Worm (Caenorhabditis elegans) whole organism, young adult: Measurements from ENCODE around the gene K08E3.2.

ENCODE experiments used
- B0261.1 ChIP-seq: sonication (generic microtip); optimal IDR thresholded peaks from 2 replicates; lab custom pipeline; 2016; ENCODE audit warnings: mild to moderate bottlenecking, missing genetic modification characterization, moderate library complexity, missing compliant biosample characterization
- C17E4.6 ChIP-seq: fragments of 200-800 bp; sonication (Bioruptor generic); IDR thresholded peaks from 2 replicates; pipeline ENCODE4 v1.3.6; 2022; ENCODE audit warnings: missing genetic modification reagents, missing genetic modification characterization, missing compliant biosample characterization
- D2030.7 ChIP-seq: fragments of 200-800 bp; sonication (Bioruptor generic); IDR thresholded peaks from 2 replicates; pipeline ENCODE4 v1.3.6; 2022; ENCODE audit warnings: missing genetic modification reagents, missing genetic modification characterization, missing compliant biosample characterization
- F22D6.2 ChIP-seq: sonication (generic microtip); optimal IDR thresholded peaks from 2 replicates; lab custom pipeline; 2016; ENCODE audit warnings: mild to moderate bottlenecking, missing genetic modification characterization, missing compliant biosample characterization
- F49E8.2 ChIP-seq: sonication (generic microtip); optimal IDR thresholded peaks from 3 replicates; lab custom pipeline; 2017; ENCODE audit warnings: missing genetic modification characterization, mild to moderate bottlenecking, missing compliant biosample characterization, antibody characterized with exemption, moderate library complexity; ENCODE audit not compliant: insufficient read depth
- F52B5.7 ChIP-seq: sonication (generic microtip); optimal IDR thresholded peaks from 2 replicates; lab custom pipeline; 2016; ENCODE audit warnings: mild to moderate bottlenecking, missing genetic modification characterization, missing compliant biosample characterization
- F55B11.4 ChIP-seq: sonication (generic microtip); optimal IDR thresholded peaks from 2 replicates; lab custom pipeline; 2016; ENCODE audit warnings: missing compliant biosample characterization, missing genetic modification characterization, borderline replicate concordance; ENCODE audit not compliant: insufficient read depth
- Y67H2A.10 ChIP-seq: fragments of 200-800 bp; sonication (Bioruptor generic); conservative IDR thresholded peaks from 2 replicates; pipeline ENCODE4 v1.3.6; 2022; ENCODE audit warnings: missing genetic modification reagents, missing genetic modification characterization, missing compliant biosample characterization
- Y95B8A.8 ChIP-seq: fragments of 200-800 bp; sonication (Bioruptor generic); IDR thresholded peaks from 2 replicates; pipeline ENCODE4 v1.3.6; 2022; ENCODE audit warnings: missing genetic modification reagents, missing genetic modification characterization, missing compliant biosample characterization
- aptf-2 ChIP-seq: fragments of 200-800 bp; sonication (Bioruptor generic); conservative IDR thresholded peaks from 2 replicates; pipeline ENCODE4 v1.3.6; 2022; ENCODE audit warnings: missing genetic modification reagents, missing genetic modification characterization, missing compliant biosample characterization
- atf-7 ChIP-seq: sonication (generic microtip); optimal IDR thresholded peaks from 2 replicates; lab custom pipeline; 2017; ENCODE audit warnings: mild to moderate bottlenecking, missing genetic modification characterization, missing compliant biosample characterization
- attf-3 ChIP-seq: fragments of 200-800 bp; sonication (Bioruptor generic); conservative IDR thresholded peaks from 2 replicates; pipeline ENCODE4 v1.3.6; 2022; ENCODE audit warnings: missing genetic modification reagents, missing genetic modification characterization, missing compliant biosample characterization
- bed-1 ChIP-seq: fragments of 200-800 bp; sonication (Bioruptor generic); IDR thresholded peaks from 2 replicates; pipeline ENCODE4 v1.3.6; 2022; ENCODE audit warnings: missing genetic modification reagents, missing genetic modification characterization, missing compliant biosample characterization
- ccch-3 ChIP-seq: fragments of 200-800 bp; sonication (Bioruptor generic); optimal IDR thresholded peaks from 2 replicates; lab custom pipeline; 2018; ENCODE audit warnings: mild to moderate bottlenecking, missing genetic modification characterization, missing compliant biosample characterization
- cebp-1 ChIP-seq, 2 experiments: fragments of 200-800 bp in 1 of 2; sonication (Bioruptor generic) in 1 of 2; sonication (generic microtip) in 1 of 2; IDR thresholded peaks in 1 of 2; optimal IDR thresholded peaks in 1 of 2; 2 replicates each; pipeline versions ENCODE4 v1.3.6 to Lab custom; 2017 to 2022; ENCODE audit warnings: missing compliant biosample characterization in 2 of 2, missing genetic modification characterization in 2 of 2, mild to moderate bottlenecking in 1 of 2, missing genetic modification reagents in 1 of 2, moderate library complexity in 1 of 2
- cebp-2 ChIP-seq: fragments of 200-800 bp; sonication (Bioruptor generic); IDR thresholded peaks from 2 replicates; pipeline ENCODE4 v1.3.6; 2022; ENCODE audit warnings: missing genetic modification characterization, missing compliant biosample characterization
- ceh-27 ChIP-seq: fragments of 200-800 bp; sonication (Bioruptor generic); optimal IDR thresholded peaks from 2 replicates; lab custom pipeline; 2018; ENCODE audit warnings: mild to moderate bottlenecking, missing genetic modification characterization, moderate library complexity, missing compliant biosample characterization
- dox-1 ChIP-seq: fragments of 200-800 bp; sonication (Bioruptor generic); IDR thresholded peaks from 2 replicates; pipeline ENCODE4 v1.3.6; 2022; ENCODE audit warnings: missing genetic modification reagents, missing genetic modification characterization, missing compliant biosample characterization
- efl-1 ChIP-seq: fragments of 150-350 bp; optimal IDR thresholded peaks from 2 replicates; lab custom pipeline; 2014; ENCODE audit warnings: missing biosample characterization, missing genetic modification reagents, missing genetic modification characterization
- egl-18 ChIP-seq: fragments of 200-800 bp; sonication (Bioruptor generic); IDR thresholded peaks from 2 replicates; pipeline ENCODE4 v1.3.6; 2022; ENCODE audit warnings: missing genetic modification reagents, missing genetic modification characterization, missing compliant biosample characterization
- egl-44 ChIP-seq: fragments of 200-800 bp; sonication (Bioruptor generic); IDR thresholded peaks from 2 replicates; pipeline ENCODE4 v1.3.6; 2022; ENCODE audit warnings: missing genetic modification reagents, missing genetic modification characterization, missing compliant biosample characterization
- egrh-3 ChIP-seq: fragments of 200-800 bp; sonication (Bioruptor generic); IDR thresholded peaks from 2 replicates; pipeline ENCODE4 v1.3.6; 2022; ENCODE audit warnings: missing genetic modification reagents, missing genetic modification characterization, missing compliant biosample characterization
- ekl-4 ChIP-seq: fragments of 200-800 bp; sonication (Bioruptor generic); IDR thresholded peaks from 2 replicates; pipeline ENCODE4 v1.3.6; 2022; ENCODE audit warnings: missing genetic modification reagents, missing genetic modification characterization, missing compliant biosample characterization
- ets-4 ChIP-seq: fragments of 200-800 bp; sonication (Bioruptor generic); optimal IDR thresholded peaks from 2 replicates; lab custom pipeline; 2018; ENCODE audit warnings: mild to moderate bottlenecking, missing genetic modification characterization, missing compliant biosample characterization
- fkh-3 ChIP-seq: sonication (generic microtip); optimal IDR thresholded peaks from 2 replicates; lab custom pipeline; 2016; ENCODE audit warnings: mild to moderate bottlenecking, missing genetic modification characterization, missing compliant biosample characterization
- hlh-26 ChIP-seq: fragments of 200-800 bp; sonication (Bioruptor generic); conservative IDR thresholded peaks from 2 replicates; pipeline ENCODE4 v1.3.6; 2022; ENCODE audit warnings: missing genetic modification reagents, missing genetic modification characterization, missing compliant biosample characterization
- hmg-20 ChIP-seq: fragments of 200-800 bp; sonication (Bioruptor generic); IDR thresholded peaks from 2 replicates; pipeline ENCODE4 v1.3.6; 2022; ENCODE audit warnings: missing genetic modification reagents, missing genetic modification characterization, missing compliant biosample characterization
- hsf-1 ChIP-seq: fragments of 200-800 bp; sonication (Bioruptor generic); IDR thresholded peaks from 2 replicates; pipeline ENCODE4 v1.3.6; 2022; ENCODE audit warnings: missing genetic modification reagents, missing genetic modification characterization, missing compliant biosample characterization
- lag-1 ChIP-seq: fragments of 200-800 bp; sonication (Bioruptor generic); IDR thresholded peaks from 2 replicates; pipeline ENCODE4 v1.3.6; 2022; ENCODE audit warnings: missing genetic modification reagents, missing genetic modification characterization, missing compliant biosample characterization
- lin-35 ChIP-seq, 3 experiments: fragments of 150-350 bp in 2 of 3; sonication (generic microtip) in 1 of 3; optimal IDR thresholded peaks; 2 replicates each; lab custom pipeline; 2014 to 2018; ENCODE audit warnings: missing biosample characterization in 3 of 3, missing genetic modification characterization in 3 of 3, missing genetic modification reagents in 3 of 3
- lir-1 ChIP-seq: fragments of 200-800 bp; sonication (Bioruptor generic); conservative IDR thresholded peaks from 2 replicates; pipeline ENCODE4 v1.3.6; 2022; ENCODE audit warnings: missing genetic modification reagents, missing genetic modification characterization, missing compliant biosample characterization
- madf-10 ChIP-seq: sonication (generic microtip); optimal IDR thresholded peaks from 2 replicates; lab custom pipeline; 2016; ENCODE audit warnings: mild to moderate bottlenecking, missing genetic modification characterization, missing compliant biosample characterization
- madf-8 ChIP-seq: fragments of 200-800 bp; sonication (Bioruptor generic); conservative IDR thresholded peaks from 2 replicates; pipeline ENCODE4 v1.3.6; 2022; ENCODE audit warnings: missing genetic modification reagents, missing genetic modification characterization, missing compliant biosample characterization
- mel-28 ChIP-seq: sonication (generic microtip); optimal IDR thresholded peaks from 2 replicates; lab custom pipeline; 2016; ENCODE audit warnings: borderline replicate concordance, mild to moderate bottlenecking, missing genetic modification characterization, missing compliant biosample characterization
- nfya-2 ChIP-seq: fragments of 200-800 bp; sonication (Bioruptor generic); IDR thresholded peaks from 2 replicates; pipeline ENCODE4 v1.3.6; 2022; ENCODE audit warnings: missing genetic modification reagents, missing genetic modification characterization, missing compliant biosample characterization
- nfyb-1 ChIP-seq: fragments of 200-800 bp; sonication (Bioruptor generic); IDR thresholded peaks from 2 replicates; pipeline ENCODE4 v1.3.6; 2022; ENCODE audit warnings: missing genetic modification reagents, missing genetic modification characterization, missing compliant biosample characterization
- nhr-120 ChIP-seq: fragments of 200-800 bp; sonication (Bioruptor generic); IDR thresholded peaks from 2 replicates; pipeline ENCODE4 v1.3.6; 2022; ENCODE audit warnings: missing genetic modification characterization, missing compliant biosample characterization
- nhr-179 ChIP-seq: sonication (generic microtip); optimal IDR thresholded peaks from 2 replicates; lab custom pipeline; 2016; ENCODE audit warnings: mild to moderate bottlenecking, missing genetic modification characterization, missing compliant biosample characterization
- rec-8 ChIP-seq, 2 experiments: sonication (generic microtip); optimal IDR thresholded peaks; 2 replicates each; lab custom pipeline; 2016; ENCODE audit warnings: mild to moderate bottlenecking in 2 of 2, missing genetic modification characterization in 2 of 2, missing genetic modification reagents in 2 of 2, missing genotype in 2 of 2, missing biosample characterization in 1 of 2, missing compliant biosample characterization in 1 of 2, moderate library complexity in 1 of 2
- repo-1 ChIP-seq: sonication (generic microtip); optimal IDR thresholded peaks from 2 replicates; lab custom pipeline; 2017; ENCODE audit warnings: mild to moderate bottlenecking, missing genetic modification characterization, missing compliant biosample characterization
- sptf-2 ChIP-seq: fragments of 200-800 bp; sonication (Bioruptor generic); optimal IDR thresholded peaks from 2 replicates; lab custom pipeline; 2018; ENCODE audit warnings: mild to moderate bottlenecking, missing genetic modification characterization, missing compliant biosample characterization
- tlf-1 ChIP-seq: fragments of 200-800 bp; sonication (Bioruptor generic); optimal IDR thresholded peaks from 2 replicates; lab custom pipeline; 2018; ENCODE audit warnings: mild to moderate bottlenecking, missing genetic modification characterization, missing compliant biosample characterization
- unc-62 ChIP-seq: fragments of 150-350 bp; optimal IDR thresholded peaks from 2 replicates; lab custom pipeline; 2014; ENCODE audit warnings: missing biosample characterization, missing genetic modification reagents, missing genetic modification characterization
- zfh-2 ChIP-seq: fragments of 200-800 bp; sonication (Bioruptor generic); conservative IDR thresholded peaks from 2 replicates; pipeline ENCODE4 v1.3.6; 2022; ENCODE audit warnings: missing genetic modification reagents, missing genetic modification characterization, missing compliant biosample characterization
- ztf-18 ChIP-seq: sonication (generic microtip); optimal IDR thresholded peaks from 2 replicates; lab custom pipeline; 2016; ENCODE audit warnings: missing genotype, mild to moderate bottlenecking, missing genetic modification characterization, missing compliant biosample characterization
- ztf-26 ChIP-seq: sonication (generic microtip); optimal IDR thresholded peaks from 2 replicates; lab custom pipeline; 2017; ENCODE audit warnings: missing genetic modification characterization, missing compliant biosample characterization
- ztf-28 ChIP-seq: fragments of 200-800 bp; sonication (Bioruptor generic); IDR thresholded peaks from 2 replicates; pipeline ENCODE4 v1.3.6; 2022; ENCODE audit warnings: missing genetic modification reagents, missing genetic modification characterization, missing compliant biosample characterization
- ztf-6 ChIP-seq: fragments of 200-800 bp; sonication (Bioruptor generic); IDR thresholded peaks from 2 replicates; pipeline ENCODE4 v1.3.6; 2022; ENCODE audit warnings: missing genetic modification reagents, missing genetic modification characterization, missing compliant biosample characterization

Gene K08E3.2

DNA sequence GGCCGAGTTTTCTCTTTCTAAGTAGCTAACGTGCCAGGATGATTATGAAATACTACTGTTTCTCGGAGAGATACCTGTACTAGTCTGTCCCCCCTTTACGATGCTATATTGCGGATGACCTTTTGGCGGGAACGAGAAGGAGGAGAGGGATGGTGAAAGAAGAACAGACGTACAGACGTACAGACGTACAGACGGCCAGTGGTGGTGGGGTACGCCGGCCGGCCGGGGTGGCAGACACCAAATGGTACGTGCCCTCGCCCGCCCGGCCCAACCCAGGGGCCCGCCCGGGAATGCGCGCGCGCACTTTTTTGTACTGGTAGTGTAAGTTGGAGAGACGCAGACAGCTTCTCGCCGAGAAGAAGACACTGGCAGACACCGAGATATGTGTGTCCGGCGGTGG is 27.4 kb downstream of the K08E3.2 start (continued):
- no peak for TF ChIP-seq bed-1 (GFP tag; lab: Robert Waterston, UW)
- no peak for TF ChIP-seq nhr-179 (tag; lab: Kevin White, UChicago)
- TF ChIP-seq repo-1 (tag; lab: Kevin White, UChicago), result peak; percentile 48
- TF ChIP-seq F49E8.2 (tag; lab: Kevin White, UChicago), result no peak
- no peak for TF ChIP-seq F55B11.4 (tag; lab: Kevin White, UChicago)
- no peak for TF ChIP-seq fkh-3 (tag; lab: Kevin White, UChicago)
- TF ChIP-seq dox-1 (GFP tag; lab: Robert Waterston, UW), result peak; percentile 34; the same call in 1 of the 2 replicates
- TF ChIP-seq cebp-1 (GFP tag; IDR thresholded peaks at IDR 0.05; lab: Robert Waterston, UW), result no peak; the same call in 1 of the 2 replicates
- peak; percentile 60 for TF ChIP-seq cebp-1 (tag; optimal IDR thresholded peaks at IDR 0.05; lab: Kevin White, UChicago)
- no peak for TF ChIP-seq sptf-2 (GFP tag; lab: Kevin White, UChicago)
- no peak for TF ChIP-seq mel-28
- no peak for TF ChIP-seq atf-7
- no peak for TF ChIP-seq unc-62 (GFP tag; lab: Kevin White, UChicago)
- TF ChIP-seq madf-10 (tag; lab: Kevin White, UChicago), result no peak
- no peak for TF ChIP-seq Y67H2A.10
- TF ChIP-seq ekl-4, result no peak
- no peak for TF ChIP-seq ztf-18
- TF ChIP-seq Y95B8A.8, result no peak
- peak; percentile 97 for TF ChIP-seq zfh-2 (GFP tag; lab: Robert Waterston, UW)
- TF ChIP-seq egl-44, result no peak
- no peak for TF ChIP-seq lag-1 (GFP tag; lab: Robert Waterston, UW)
- no peak for TF ChIP-seq D2030.7 (GFP tag; lab: Robert Waterston, UW)
- TF ChIP-seq ztf-6 (GFP tag; lab: Robert Waterston, UW), result no peak
- no peak for TF ChIP-seq rec-8 (tag; optimal IDR thresholded peaks at IDR 0.05; lab: Kevin White, UChicago)
- TF ChIP-seq ets-4, result no peak
- 0 out of 2 replicates have a peak, but pooled peaks have one; percentile 14 for TF ChIP-seq nfyb-1
- TF ChIP-seq lir-1, result no peak
- no peak for TF ChIP-seq attf-3 (GFP tag; lab: Robert Waterston, UW)
- TF ChIP-seq aptf-2 (GFP tag; lab: Robert Waterston, UW), result no peak
- no peak for TF ChIP-seq madf-8
- 0 out of 2 replicates have a peak, but pooled peaks have one; percentile 55 for TF ChIP-seq ztf-28
- no peak for TF ChIP-seq hlh-26 (GFP tag; lab: Robert Waterston, UW)
- TF ChIP-seq hmg-20 (GFP tag; lab: Robert Waterston, UW), result no peak
- TF ChIP-seq egl-18 (GFP tag; lab: Robert Waterston, UW), result no peak
- no peak for TF ChIP-seq B0261.1
- TF ChIP-seq C17E4.6 (GFP tag; lab: Robert Waterston, UW), result no peak
- TF ChIP-seq hsf-1 (GFP tag; lab: Robert Waterston, UW), result 0 out of 2 replicates have a peak, but pooled peaks have one; percentile 50
- no peak for TF ChIP-seq ceh-27
- TF ChIP-seq F22D6.2 (tag; lab: Kevin White, UChicago), result no peak
- TF ChIP-seq egrh-3, result peak; percentile 91
- no peak for TF ChIP-seq nhr-120
- no peak for TF ChIP-seq tlf-1 (GFP tag; lab: Kevin White, UChicago)
- no peak for TF ChIP-seq lin-35 (GFP tag; optimal IDR thresholded peaks at IDR 0.05; lab: Kevin White, UChicago)
- TF ChIP-seq ztf-26, result peak; percentile 33
- TF ChIP-seq efl-1 (GFP tag; lab: Kevin White, UChicago), result no peak
- TF ChIP-seq cebp-2 (GFP tag; lab: Robert Waterston, UW), result 0 out of 2 replicates have a peak, but pooled peaks have one; percentile 59
- peak; percentile 35 for TF ChIP-seq F52B5.7 (tag; lab: Kevin White, UChicago)
- no peak for TF ChIP-seq nfya-2 (GFP tag; lab: Robert Waterston, UW)
- TF ChIP-seq ccch-3 (GFP tag; lab: Kevin White, UChicago), result no peak
